Fruit fly (Drosophila melanogaster) whole organism, prepupa: ENCODE data around the gene ND-B16.6.

ENCODE experiments used
- CG11294 ChIP-seq: fragments of 200-800 bp; sonication (Bioruptor generic); IDR thresholded peaks from 2 replicates; pipeline ENCODE4 v1.3.6; 2022; ENCODE audit warnings: missing biosample characterization, missing genetic modification characterization
- CG11762 ChIP-seq: fragments of 200-800 bp; sonication (Bioruptor generic); optimal IDR thresholded peaks from 3 replicates; lab custom pipeline; 2016; ENCODE audit warnings: missing biosample characterization, missing genetic modification characterization; ENCODE audit not compliant: insufficient read depth
- CG15336 ChIP-seq: fragments of 200-800 bp; sonication (Bioruptor generic); IDR thresholded peaks from 2 replicates; pipeline ENCODE4 v1.3.6; 2022; ENCODE audit warnings: missing biosample characterization, missing genetic modification characterization
- CG1621 ChIP-seq: fragments of 200-800 bp; sonication (Bioruptor generic); optimal IDR thresholded peaks from 3 replicates; lab custom pipeline; 2018; ENCODE audit warnings: missing biosample characterization, mild to moderate bottlenecking, missing genetic modification characterization
- CG3032 ChIP-seq: fragments of 200-800 bp; optimal IDR thresholded peaks from 2 replicates; lab custom pipeline; 2019; ENCODE audit warnings: missing biosample characterization, mild to moderate bottlenecking, missing genetic modification characterization, moderate library complexity
- CG31627 ChIP-seq: fragments of 200-800 bp; sonication (Bioruptor generic); optimal IDR thresholded peaks from 3 replicates; lab custom pipeline; 2016; ENCODE audit warnings: missing biosample characterization, missing genetic modification characterization
- CG32006 ChIP-seq: fragments of 200-800 bp; sonication (Bioruptor generic); optimal IDR thresholded peaks from 3 replicates; lab custom pipeline; 2017; ENCODE audit warnings: missing biosample characterization, mild to moderate bottlenecking, missing genetic modification characterization
- CG34406 ChIP-seq: fragments of 200-800 bp; sonication (Bioruptor generic); optimal IDR thresholded peaks from 3 replicates; lab custom pipeline; 2016; ENCODE audit warnings: missing biosample characterization, missing genetic modification characterization
- CG3919 ChIP-seq: fragments of 200-800 bp; sonication (Bioruptor generic); optimal IDR thresholded peaks from 3 replicates; lab custom pipeline; 2016; ENCODE audit warnings: missing biosample characterization, missing genetic modification characterization
- CG4318 ChIP-seq: fragments of 200-800 bp; sonication (Bioruptor generic); optimal IDR thresholded peaks from 3 replicates; lab custom pipeline; 2017; ENCODE audit warnings: missing biosample characterization, mild to moderate bottlenecking, missing genetic modification characterization
- CG6163 ChIP-seq: fragments of 200-800 bp; sonication (Bioruptor generic); IDR thresholded peaks from 3 replicates; pipeline ENCODE4 v1.3.6; 2022; ENCODE audit warnings: missing biosample characterization, missing genetic modification characterization
- CG6276 ChIP-seq: fragments of 200-800 bp; sonication (Bioruptor generic); optimal IDR thresholded peaks from 2 replicates; lab custom pipeline; 2017; ENCODE audit warnings: missing biosample characterization, mild to moderate bottlenecking, missing genetic modification characterization
- CG6792 ChIP-seq: fragments of 200-800 bp; sonication (Bioruptor generic); optimal IDR thresholded peaks from 3 replicates; lab custom pipeline; 2016; ENCODE audit warnings: missing biosample characterization, missing genetic modification characterization
- CG6808 ChIP-seq: fragments of 200-800 bp; sonication (Bioruptor generic); optimal IDR thresholded peaks from 3 replicates; lab custom pipeline; 2017; ENCODE audit warnings: missing biosample characterization, missing genetic modification characterization, mild to moderate bottlenecking, moderate library complexity, missing genetic modification reagents
- CG6854 ChIP-seq: fragments of 200-800 bp; sonication (Bioruptor generic); optimal IDR thresholded peaks from 2 replicates; lab custom pipeline; 2017; ENCODE audit warnings: missing biosample characterization, mild to moderate bottlenecking, missing genetic modification characterization
- CG8119 ChIP-seq: fragments of 200-800 bp; sonication (Bioruptor generic); IDR thresholded peaks from 3 replicates; pipeline ENCODE4 v1.3.6; 2022; ENCODE audit warnings: missing biosample characterization, missing genetic modification characterization
- CG8319 ChIP-seq: fragments of 200-800 bp; sonication (Bioruptor generic); optimal IDR thresholded peaks from 3 replicates; lab custom pipeline; 2016; ENCODE audit warnings: missing biosample characterization, missing genetic modification characterization
- CG8632 ChIP-seq: fragments of 200-800 bp; sonication (Bioruptor generic); optimal IDR thresholded peaks from 3 replicates; lab custom pipeline; 2016; ENCODE audit warnings: missing biosample characterization, missing genetic modification characterization
- CG9139 ChIP-seq: fragments of 200-800 bp; sonication (Bioruptor generic); optimal IDR thresholded peaks from 3 replicates; lab custom pipeline; 2017; ENCODE audit warnings: missing biosample characterization, mild to moderate bottlenecking, missing genetic modification characterization
- Eip75B ChIP-seq: fragments of 200-800 bp; sonication (Bioruptor generic); optimal IDR thresholded peaks from 3 replicates; lab custom pipeline; 2016; ENCODE audit warnings: missing biosample characterization, missing genetic modification characterization
- Eip78C ChIP-seq: fragments of 200-800 bp; sonication (Bioruptor generic); peaks from one replicate; lab custom pipeline; 2016; ENCODE audit warnings: missing biosample characterization, missing genetic modification characterization
- Eip93F ChIP-seq: fragments of 200-800 bp; sonication (Bioruptor generic); optimal IDR thresholded peaks from 2 replicates; lab custom pipeline; 2016; ENCODE audit warnings: missing biosample characterization, mild to moderate bottlenecking, missing genetic modification characterization
- Ets21C ChIP-seq: fragments of 200-800 bp; sonication (Bioruptor generic); optimal IDR thresholded peaks from 3 replicates; lab custom pipeline; 2016; ENCODE audit warnings: missing biosample characterization, missing genetic modification characterization
- Ets96B ChIP-seq: fragments of 200-800 bp; optimal IDR thresholded peaks from 2 replicates; lab custom pipeline; 2019; ENCODE audit warnings: missing biosample characterization, mild to moderate bottlenecking, missing genetic modification characterization, moderate library complexity
- Gug ChIP-seq: fragments of 200-800 bp; sonication (Bioruptor generic); IDR thresholded peaks from 2 replicates; pipeline ENCODE4 v1.3.6; 2022; ENCODE audit warnings: missing biosample characterization, missing genetic modification characterization
- Hr38 ChIP-seq: sonication (Bioruptor generic); optimal IDR thresholded peaks from 2 replicates; lab custom pipeline; 2016; ENCODE audit warnings: missing biosample characterization, missing genetic modification characterization
- Lpt ChIP-seq: fragments of 200-800 bp; sonication (Bioruptor generic); optimal IDR thresholded peaks from 3 replicates; lab custom pipeline; 2016; ENCODE audit warnings: missing biosample characterization, missing genetic modification characterization
- Smox ChIP-seq: fragments of 200-800 bp; sonication (Bioruptor generic); optimal IDR thresholded peaks from 3 replicates; lab custom pipeline; 2016; ENCODE audit warnings: missing biosample characterization, missing genetic modification characterization
- Sox102F ChIP-seq: fragments of 200-800 bp; sonication (Bioruptor generic); optimal IDR thresholded peaks from 2 replicates; lab custom pipeline; 2016; ENCODE audit warnings: missing biosample characterization, mild to moderate bottlenecking, missing genetic modification characterization
- Sox15 ChIP-seq: fragments of 200-800 bp; sonication (Bioruptor generic); optimal IDR thresholded peaks from 3 replicates; lab custom pipeline; 2016; ENCODE audit warnings: missing biosample characterization, missing genetic modification characterization
- achi ChIP-seq: fragments of 200-800 bp; sonication (Bioruptor generic); optimal IDR thresholded peaks from 3 replicates; lab custom pipeline; 2016; ENCODE audit warnings: missing biosample characterization, missing genetic modification characterization
- acj6 ChIP-seq: fragments of 200-800 bp; sonication (Bioruptor generic); optimal IDR thresholded peaks from 3 replicates; lab custom pipeline; 2016; ENCODE audit warnings: missing biosample characterization, missing genetic modification characterization
- cyc ChIP-seq: fragments of 200-800 bp; sonication (Bioruptor generic); optimal IDR thresholded peaks from 3 replicates; lab custom pipeline; 2016; ENCODE audit warnings: missing biosample characterization, missing genetic modification characterization
- dsx ChIP-seq: fragments of 200-800 bp; optimal IDR thresholded peaks from 3 replicates; lab custom pipeline; 2019; ENCODE audit warnings: missing biosample characterization, mild to moderate bottlenecking, missing genetic modification characterization, moderate library complexity; ENCODE audit not compliant: poor library complexity, severe bottlenecking
- eg ChIP-seq: fragments of 200-800 bp; sonication (Bioruptor generic); IDR thresholded peaks from 3 replicates; pipeline ENCODE4 v1.3.6; 2022; ENCODE audit warnings: missing biosample characterization, missing genetic modification characterization
- esn ChIP-seq: fragments of 200-800 bp; sonication (Bioruptor generic); optimal IDR thresholded peaks from 2 replicates; lab custom pipeline; 2016; ENCODE audit warnings: missing biosample characterization, mild to moderate bottlenecking, missing genetic modification characterization, moderate library complexity
- fd59A ChIP-seq: fragments of 200-800 bp; sonication (Bioruptor generic); optimal IDR thresholded peaks from 2 replicates; lab custom pipeline; 2017; ENCODE audit warnings: missing biosample characterization, mild to moderate bottlenecking, missing genetic modification characterization, missing genetic modification reagents
- fd85E ChIP-seq: fragments of 200-800 bp; sonication (Bioruptor generic); optimal IDR thresholded peaks from 3 replicates; lab custom pipeline; 2016; ENCODE audit warnings: missing biosample characterization, missing genetic modification characterization
- lz ChIP-seq: fragments of 200-800 bp; sonication (Bioruptor generic); optimal IDR thresholded peaks from 3 replicates; lab custom pipeline; 2016; ENCODE audit warnings: missing biosample characterization, missing genetic modification characterization
- pdm3 ChIP-seq: fragments of 200-800 bp; sonication (Bioruptor generic); optimal IDR thresholded peaks from 3 replicates; lab custom pipeline; 2016; ENCODE audit warnings: missing biosample characterization, missing genetic modification characterization
- salr ChIP-seq, 2 experiments: fragments of 200-800 bp; sonication (Bioruptor generic); optimal IDR thresholded peaks; 3 replicates each; lab custom pipeline; 2016 to 2018; ENCODE audit warnings: missing biosample characterization in 2 of 2, missing genetic modification characterization in 2 of 2, mild to moderate bottlenecking in 1 of 2
- spab ChIP-seq: fragments of 200-800 bp; sonication (Bioruptor generic); optimal IDR thresholded peaks from 2 replicates; lab custom pipeline; 2017; ENCODE audit warnings: missing biosample characterization, mild to moderate bottlenecking, missing genetic modification characterization, missing genetic modification reagents
- ss ChIP-seq, 2 experiments: fragments of 200-800 bp; sonication (Bioruptor generic); optimal IDR thresholded peaks; 2 replicates in 1 of 2; 3 replicates in 1 of 2; lab custom pipeline; 2017 to 2018; ENCODE audit warnings: mild to moderate bottlenecking in 2 of 2, missing biosample characterization in 2 of 2, missing genetic modification characterization in 2 of 2, moderate library complexity in 1 of 2
- svp ChIP-seq: fragments of 200-800 bp; sonication (Bioruptor generic); peaks from one replicate; lab custom pipeline; 2016; ENCODE audit warnings: missing biosample characterization, missing genetic modification characterization
- vri ChIP-seq: fragments of 200-800 bp; sonication (Bioruptor generic); optimal IDR thresholded peaks from 3 replicates; lab custom pipeline; 2016; ENCODE audit warnings: missing biosample characterization, mild to moderate bottlenecking, missing genetic modification characterization

Gene ND-B16.6

dm6 chrX:6346153-6346552, 4.0 kb downstream of the ND-B16.6 start:
- TF ChIP-seq esn (GFP tag; lab: Kevin White, UChicago) (no peak), Ets96B (tag; lab: Kevin White, UChicago) (no peak), CG6792 (GFP tag; lab: Kevin White, UChicago) (no peak), fd85E (GFP tag; lab: Kevin White, UChicago) (no peak), CG1621 (tag; lab: Kevin White, UChicago) (no peak), ss (GFP tag; optimal IDR thresholded peaks at IDR 0.05; lab: Kevin White, UChicago) (no peak), salr (GFP tag; optimal IDR thresholded peaks at IDR 0.05; lab: Kevin White, UChicago) (no peak), acj6 (GFP tag; lab: Kevin White, UChicago) (no peak), CG9139 (GFP tag; lab: Kevin White, UChicago) (no peak)

- TF ChIP-seq CG15336 (GFP tag; lab: Robert Waterston, UW): peak; percentile 22; the same call in 1 of the 2 replicates
- no peak for TF ChIP-seq CG8119
- peak; percentile 3 for TF ChIP-seq CG34406 (GFP tag; lab: Kevin White, UChicago)
Measured at dm6 chrX:6344538-6345074, 5.6 kb downstream of the ND-B16.6 start.

dm6 chrX:6343786-6344537, 6.2 kb downstream of the ND-B16.6 start:
- TF ChIP-seq eg (peak; percentile 97), Ets96B (tag; lab: Kevin White, UChicago) (peak; percentile 56), acj6 (GFP tag; lab: Kevin White, UChicago) (peak; percentile 81), CG15336 (GFP tag; lab: Robert Waterston, UW) (peak; percentile 97), CG8319 (peak; percentile 64), CG8632 (peak; percentile 78), CG11294 (GFP tag; lab: Robert Waterston, UW) (peak; percentile 91), Ets21C (GFP tag; lab: Kevin White, UChicago) (peak; percentile 88), spab (GFP tag; lab: Kevin White, UChicago) (peak; percentile 51), pdm3 (GFP tag; lab: Kevin White, UChicago) (peak; percentile 91), CG11762 (GFP tag; lab: Kevin White, UChicago) (peak; percentile 75), CG6808 (peak; percentile 33), Eip78C (peak; percentile 97), CG31627 (peak; percentile 90), svp (GFP tag; lab: Kevin White, UChicago) (peak; percentile 99), lz (GFP tag; lab: Kevin White, UChicago) (peak; percentile 89), Gug (GFP tag; lab: Robert Waterston, UW) (peak; percentile 92), achi (GFP tag; lab: Kevin White, UChicago) (peak; percentile 86), Hr38 (GFP tag; lab: Kevin White, UChicago) (peak; percentile 57), cyc (GFP tag; lab: Kevin White, UChicago) (peak; percentile 89), CG32006 (GFP tag; lab: Kevin White, UChicago) (peak; percentile 77), Eip93F (GFP tag; lab: Kevin White, UChicago) (peak; percentile 79), CG3032 (tag; lab: Kevin White, UChicago) (peak; percentile 29), CG8119 (peak; percentile 94), Smox (GFP tag; lab: Kevin White, UChicago) (peak; percentile 94), vri (GFP tag; lab: Kevin White, UChicago) (peak; percentile 91), CG6163 (peak; percentile 95), salr (GFP tag; optimal IDR thresholded peaks at IDR 0.05; lab: Kevin White, UChicago) (peak; percentile 39 to 44), Lpt (GFP tag; lab: Kevin White, UChicago) (peak; percentile 85), fd59A (GFP tag; lab: Kevin White, UChicago) (peak; percentile 34), Sox15 (GFP tag; lab: Kevin White, UChicago) (peak; percentile 69), CG6276 (peak; percentile 85), CG1621 (tag; lab: Kevin White, UChicago) (peak; percentile 38), CG6854 (peak; percentile 62), dsx (GFP tag; lab: Kevin White, UChicago) (peak; percentile 36), Eip75B (GFP tag; lab: Kevin White, UChicago) (peak; percentile 84), CG4318 (GFP tag; lab: Kevin White, UChicago) (peak; percentile 66), CG3919 (GFP tag; lab: Kevin White, UChicago) (peak; percentile 87), Sox102F (GFP tag; lab: Kevin White, UChicago) (peak; percentile 93)
